Fruit fly (Drosophila melanogaster) whole organism, embryonic: ENCODE data around the gene CHOp24.

Experiments used
- Antp ChIP-seq: fragments of 200-800 bp; sonication (Bioruptor generic); optimal IDR thresholded peaks from 3 replicates; lab custom pipeline; 2016; ENCODE audit warnings: missing biosample characterization, missing genetic modification characterization
- Atf6 ChIP-seq: fragments of 200-800 bp; sonication (Bioruptor generic); IDR thresholded peaks from 2 replicates; pipeline ENCODE4 v1.3.6; 2022; ENCODE audit warnings: missing biosample characterization, missing genetic modification characterization
- BtbVII ChIP-seq: fragments of 200-800 bp; sonication (Bioruptor generic); optimal IDR thresholded peaks from 3 replicates; lab custom pipeline; 2017; ENCODE audit warnings: missing biosample characterization, mild to moderate bottlenecking, missing genetic modification characterization
- CG10147 ChIP-seq: fragments of 200-800 bp; sonication (Bioruptor generic); optimal IDR thresholded peaks from 2 replicates; lab custom pipeline; 2019; ENCODE audit warnings: missing biosample characterization, mild to moderate bottlenecking, missing genetic modification characterization, moderate library complexity
- CG10274 ChIP-seq: fragments of 200-800 bp; sonication (Bioruptor generic); optimal IDR thresholded peaks from 3 replicates; lab custom pipeline; 2017; ENCODE audit warnings: missing biosample characterization, mild to moderate bottlenecking, missing genetic modification characterization
- CG10462 ChIP-seq: fragments of 200-800 bp; sonication (Bioruptor generic); optimal IDR thresholded peaks from 2 replicates; lab custom pipeline; 2016; ENCODE audit warnings: missing biosample characterization, missing genetic modification characterization
- CG13894 ChIP-seq: fragments of 200-800 bp; sonication (Bioruptor generic); optimal IDR thresholded peaks from 3 replicates; lab custom pipeline; 2018; ENCODE audit warnings: missing biosample characterization, mild to moderate bottlenecking, missing genetic modification characterization, moderate library complexity
- CG15073 ChIP-seq: fragments of 200-800 bp; sonication (Bioruptor generic); optimal IDR thresholded peaks from 2 replicates; lab custom pipeline; 2016; ENCODE audit warnings: missing biosample characterization, missing genetic modification characterization
- CG4707 ChIP-seq: fragments of 200-800 bp; sonication (Bioruptor generic); optimal IDR thresholded peaks from 2 replicates; lab custom pipeline; 2018; ENCODE audit warnings: missing biosample characterization, mild to moderate bottlenecking, missing genetic modification characterization, moderate library complexity
- CG6175 ChIP-seq: fragments of 200-800 bp; sonication (Bioruptor generic); IDR thresholded peaks from 3 replicates; pipeline ENCODE4 v1.3.6; 2022; ENCODE audit warnings: missing biosample characterization, missing genetic modification characterization
- CG6854 ChIP-seq: fragments of 200-800 bp; sonication (Bioruptor generic); optimal IDR thresholded peaks from 3 replicates; lab custom pipeline; 2017; ENCODE audit warnings: missing biosample characterization, mild to moderate bottlenecking, missing genetic modification characterization
- CG8290 ChIP-seq, 3 experiments: fragments of 200-800 bp; sonication (Bioruptor generic); optimal IDR thresholded peaks; 2 replicates each; lab custom pipeline; 2016 to 2019; ENCODE audit warnings: missing biosample characterization in 3 of 3, missing genetic modification characterization in 3 of 3, mild to moderate bottlenecking in 2 of 3, moderate library complexity in 1 of 3
- CG8388 ChIP-seq: fragments of 200-800 bp; sonication (Bioruptor generic); optimal IDR thresholded peaks from 2 replicates; lab custom pipeline; 2019; ENCODE audit warnings: missing biosample characterization, mild to moderate bottlenecking, missing genetic modification characterization, moderate library complexity
- CG9437 ChIP-seq: fragments of 200-800 bp; sonication (Bioruptor generic); optimal IDR thresholded peaks from 2 replicates; lab custom pipeline; 2018; ENCODE audit warnings: missing biosample characterization, mild to moderate bottlenecking, missing genetic modification characterization
- CG9817 ChIP-seq: fragments of 200-800 bp; sonication (Bioruptor generic); optimal IDR thresholded peaks from 2 replicates; lab custom pipeline; 2018; ENCODE audit warnings: missing biosample characterization, mild to moderate bottlenecking, missing genetic modification characterization, moderate library complexity
- Chrac-16 ChIP-seq: fragments of 200-800 bp; sonication (Bioruptor generic); optimal IDR thresholded peaks from 3 replicates; lab custom pipeline; 2016; ENCODE audit warnings: missing biosample characterization, missing genetic modification characterization
- Deaf1 ChIP-seq: fragments of 200-800 bp; optimal IDR thresholded peaks from 3 replicates; lab custom pipeline; 2019; ENCODE audit warnings: missing biosample characterization, mild to moderate bottlenecking, missing genetic modification characterization, moderate library complexity
- Dek ChIP-seq: fragments of 200-800 bp; sonication (Bioruptor generic); optimal IDR thresholded peaks from 3 replicates; lab custom pipeline; 2019; ENCODE audit warnings: missing biosample characterization, mild to moderate bottlenecking, missing genetic modification characterization, moderate library complexity
- Dref ChIP-seq: fragments of 200-800 bp; sonication (Bioruptor generic); IDR thresholded peaks from 2 replicates; pipeline ENCODE4 v1.3.6; 2022; ENCODE audit warnings: missing biosample characterization, missing genetic modification characterization
- Ets97D ChIP-seq: fragments of 200-800 bp; sonication (Bioruptor generic); optimal IDR thresholded peaks from 3 replicates; lab custom pipeline; 2016; ENCODE audit warnings: missing biosample characterization, missing genetic modification characterization
- Jarid2 ChIP-seq: fragments of 200-800 bp; sonication (Bioruptor generic); optimal IDR thresholded peaks from 3 replicates; lab custom pipeline; 2017; ENCODE audit warnings: mild to moderate bottlenecking, missing biosample characterization, missing genetic modification reagents, missing genetic modification characterization
- Lpt ChIP-seq: fragments of >200 bp; optimal IDR thresholded peaks from 2 replicates; lab custom pipeline; 2018; ENCODE audit warnings: missing biosample characterization, missing genetic modification characterization
- MBD-R2 ChIP-seq: fragments of 200-800 bp; sonication (Bioruptor generic); IDR thresholded peaks from 2 replicates; pipeline ENCODE4 v1.3.6; 2022; ENCODE audit warnings: missing biosample characterization, missing genetic modification characterization
- Nf-YA ChIP-seq: fragments of 200-800 bp; sonication (Bioruptor generic); IDR thresholded peaks from 2 replicates; pipeline ENCODE4 v1.3.6; 2022; ENCODE audit warnings: missing biosample characterization, missing genetic modification characterization
- Sox100B ChIP-seq: fragments of 200-800 bp; sonication (Bioruptor generic); optimal IDR thresholded peaks from 3 replicates; lab custom pipeline; 2018; ENCODE audit warnings: missing biosample characterization, mild to moderate bottlenecking, missing genetic modification characterization
- Tbp ChIP-seq: fragments of >200 bp; optimal IDR thresholded peaks from 2 replicates; lab custom pipeline; 2018; ENCODE audit warnings: missing biosample characterization, missing genetic modification characterization
- ara ChIP-seq: fragments of 200-800 bp; sonication (Bioruptor generic); IDR thresholded peaks from 2 replicates; pipeline ENCODE4 v1.3.6; 2022; ENCODE audit warnings: missing biosample characterization, missing genetic modification characterization
- cas ChIP-seq: fragments of 200-800 bp; sonication (Bioruptor generic); IDR thresholded peaks from 2 replicates; pipeline ENCODE4 v1.3.6; 2022; ENCODE audit warnings: missing biosample characterization, missing genetic modification characterization
- cato ChIP-seq: fragments of 200-800 bp; sonication (Bioruptor generic); optimal IDR thresholded peaks from 2 replicates; lab custom pipeline; 2016; ENCODE audit warnings: missing biosample characterization, missing genetic modification characterization, borderline replicate concordance
- dimm ChIP-seq: fragments of 200-800 bp; sonication (Bioruptor generic); IDR thresholded peaks from 2 replicates; pipeline ENCODE4 v1.3.6; 2022; ENCODE audit warnings: missing biosample characterization, missing genetic modification characterization
- dmrt99B ChIP-seq: fragments of 200-800 bp; sonication (Bioruptor generic); optimal IDR thresholded peaks from 2 replicates; lab custom pipeline; 2018; ENCODE audit warnings: missing biosample characterization, mild to moderate bottlenecking, missing genetic modification characterization, moderate library complexity
- eve ChIP-seq, 2 experiments: fragments of >200 bp; optimal IDR thresholded peaks; 2 replicates each; lab custom pipeline; 2017; ENCODE audit warnings: missing biosample characterization in 2 of 2, missing genetic modification characterization in 2 of 2
- exex ChIP-seq: fragments of 200-800 bp; sonication (Bioruptor generic); optimal IDR thresholded peaks from 4 replicates; lab custom pipeline; 2018; ENCODE audit warnings: missing biosample characterization, mild to moderate bottlenecking, missing genetic modification characterization, moderate library complexity
- fd96Cb ChIP-seq: fragments of 200-800 bp; sonication (Bioruptor generic); optimal IDR thresholded peaks from 2 replicates; lab custom pipeline; 2018; ENCODE audit warnings: missing biosample characterization, mild to moderate bottlenecking, missing genetic modification characterization, moderate library complexity
- fu2 ChIP-seq: fragments of 200-800 bp; sonication (Bioruptor generic); optimal IDR thresholded peaks from 2 replicates; lab custom pipeline; 2016; ENCODE audit warnings: missing biosample characterization, missing genetic modification characterization
- gce ChIP-seq: fragments of 200-800 bp; sonication (Bioruptor generic); IDR thresholded peaks from 3 replicates; pipeline ENCODE4 v1.3.6; 2022; ENCODE audit warnings: missing biosample characterization, missing genetic modification characterization
- gem ChIP-seq: fragments of 200-800 bp; sonication (Bioruptor generic); optimal IDR thresholded peaks from 2 replicates; lab custom pipeline; 2019; ENCODE audit warnings: missing biosample characterization, mild to moderate bottlenecking, missing genetic modification characterization, moderate library complexity
- gro ChIP-seq: fragments of 200-800 bp; sonication (Bioruptor generic); optimal IDR thresholded peaks from 2 replicates; lab custom pipeline; 2016; ENCODE audit warnings: missing biosample characterization, missing genetic modification characterization
- lola ChIP-seq, 3 experiments: fragments of >200 bp in 2 of 3; fragments of 200-800 bp in 1 of 3; sonication (Bioruptor generic) in 1 of 3; optimal IDR thresholded peaks; 2 replicates each; lab custom pipeline; 2017 to 2019; ENCODE audit warnings: missing biosample characterization in 3 of 3, missing genetic modification characterization in 3 of 3, mild to moderate bottlenecking in 1 of 3, moderate library complexity in 1 of 3
- lov ChIP-seq, 2 experiments: fragments of 200-800 bp in 1 of 2; fragments of >200 bp in 1 of 2; sonication (Bioruptor generic) in 1 of 2; IDR thresholded peaks in 1 of 2; optimal IDR thresholded peaks in 1 of 2; 2 replicates in 1 of 2; 3 replicates in 1 of 2; pipeline versions ENCODE4 v1.3.6 to Lab custom; 2017 to 2022; ENCODE audit warnings: missing biosample characterization in 1 of 2, missing genetic modification characterization in 1 of 2
- maf-S ChIP-seq: fragments of 200-800 bp; sonication (Bioruptor generic); optimal IDR thresholded peaks from 2 replicates; lab custom pipeline; 2016; ENCODE audit warnings: missing biosample characterization, missing genetic modification characterization
- mirr ChIP-seq: fragments of 200-800 bp; sonication (Bioruptor generic); optimal IDR thresholded peaks from 3 replicates; lab custom pipeline; 2018; ENCODE audit warnings: missing biosample characterization, mild to moderate bottlenecking, missing genetic modification characterization
- nau ChIP-seq: fragments of 200-800 bp; sonication (Bioruptor generic); optimal IDR thresholded peaks from 3 replicates; lab custom pipeline; 2017; ENCODE audit warnings: missing biosample characterization, mild to moderate bottlenecking, missing genetic modification characterization, missing genetic modification reagents
- odd ChIP-seq: fragments of 200-800 bp; sonication (Bioruptor generic); optimal IDR thresholded peaks from 2 replicates; lab custom pipeline; 2017; ENCODE audit warnings: missing biosample characterization, mild to moderate bottlenecking, missing genetic modification characterization
- pnt ChIP-seq: fragments of 200-800 bp; sonication (Bioruptor generic); optimal IDR thresholded peaks from 3 replicates; lab custom pipeline; 2016; ENCODE audit warnings: missing biosample characterization, missing genetic modification characterization
- scrt ChIP-seq: fragments of 200-800 bp; sonication (Bioruptor generic); optimal IDR thresholded peaks from 2 replicates; lab custom pipeline; 2018; ENCODE audit warnings: missing biosample characterization, mild to moderate bottlenecking, missing genetic modification characterization, moderate library complexity
- sens-2 ChIP-seq: fragments of 200-800 bp; sonication (Bioruptor generic); IDR thresholded peaks from 2 replicates; pipeline ENCODE4 v1.3.6; 2022; ENCODE audit warnings: missing biosample characterization, missing genetic modification characterization
- sug ChIP-seq: fragments of 200-800 bp; optimal IDR thresholded peaks from 2 replicates; lab custom pipeline; 2019; ENCODE audit warnings: missing biosample characterization, mild to moderate bottlenecking, missing genetic modification characterization, moderate library complexity
- trem ChIP-seq: fragments of 200-800 bp; optimal IDR thresholded peaks from 3 replicates; lab custom pipeline; 2019; ENCODE audit warnings: missing biosample characterization, mild to moderate bottlenecking, missing genetic modification characterization, moderate library complexity
- unc-4 ChIP-seq: fragments of 200-800 bp; sonication (Bioruptor generic); IDR thresholded peaks from 2 replicates; pipeline ENCODE4 v1.3.6; 2022; ENCODE audit warnings: missing biosample characterization, missing genetic modification characterization; ENCODE audit not compliant: partially characterized antibody
- z ChIP-seq: fragments of 200-800 bp; sonication (Bioruptor generic); IDR thresholded peaks from 3 replicates; pipeline ENCODE4 v1.3.6; 2022; ENCODE audit warnings: missing biosample characterization, missing genetic modification characterization

CHOp24 gene

DNA sequence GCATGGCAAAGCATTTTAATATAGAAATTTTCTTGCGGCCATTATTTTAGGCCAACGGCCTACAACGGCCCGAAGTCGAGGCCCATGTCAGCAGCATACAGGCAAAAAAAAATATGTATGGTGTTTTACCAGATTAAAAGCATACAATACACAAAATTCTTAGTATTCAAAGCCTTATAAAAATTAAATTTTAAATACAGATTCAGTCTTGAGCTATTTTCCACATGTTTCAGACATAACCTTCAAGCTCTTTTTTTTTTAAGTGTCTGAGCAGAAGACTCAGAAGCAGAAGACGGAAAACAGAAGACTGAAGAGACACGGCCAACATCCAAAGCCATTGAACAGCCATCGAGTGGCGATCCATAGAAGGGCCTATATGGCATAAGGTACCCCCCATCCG is 41.1 kb downstream of the CHOp24 start (continued):
- TF ChIP-seq Atf6 (no peak), CG4707 (GFP tag; lab: Kevin White, UChicago) (no peak), CG10274 (no peak), fu2 (GFP tag; lab: Kevin White, UChicago) (no peak), dmrt99B (tag; lab: Kevin White, UChicago) (peak; percentile 45), maf-S (no peak), nau (GFP tag; lab: Kevin White, UChicago) (no peak), CG6175 (GFP tag; lab: Robert Waterston, UW) (no peak), pnt (GFP tag; lab: Kevin White, UChicago) (peak; percentile 22), Sox100B (GFP tag; lab: Kevin White, UChicago) (peak; percentile 33), Tbp (GFP tag; lab: Kevin White, UChicago) (no peak), MBD-R2 (GFP tag; lab: Robert Waterston, UW) (no peak), Ets97D (GFP tag; lab: Kevin White, UChicago) (no peak), Antp (GFP tag; lab: Kevin White, UChicago) (peak; percentile 1), lov (optimal IDR thresholded peaks at IDR 0.05; lab: Kevin White, UChicago) (no peak), lov (GFP tag; IDR thresholded peaks at IDR 0.05; lab: Robert Waterston, UW) (no peak), fd96Cb (tag; lab: Kevin White, UChicago) (peak; percentile 58), scrt (no peak), cas (no peak), Dek (tag; lab: Kevin White, UChicago) (no peak), Dref (GFP tag; lab: Robert Waterston, UW) (no peak), CG9817 (tag; lab: Kevin White, UChicago) (no peak), CG6854 (GFP tag; lab: Kevin White, UChicago) (no peak), Lpt (GFP tag; lab: Kevin White, UChicago) (no peak), eve (GFP tag; optimal IDR thresholded peaks at IDR 0.05; lab: Kevin White, UChicago) (no peak), odd (GFP tag; lab: Kevin White, UChicago) (no peak), trem (tag; lab: Kevin White, UChicago) (no peak), sug (tag; lab: Kevin White, UChicago) (no peak), BtbVII (GFP tag; lab: Kevin White, UChicago) (no peak), lola (GFP tag; optimal IDR thresholded peaks at IDR 0.05; lab: Kevin White, UChicago) (peak in 1 of 3 experiments; percentile 76), CG10462 (GFP tag; lab: Kevin White, UChicago) (no peak), Chrac-16 (GFP tag; lab: Kevin White, UChicago) (peak; percentile 30), CG9437 (GFP tag; lab: Kevin White, UChicago) (no peak), CG15073 (GFP tag; lab: Kevin White, UChicago) (no peak), exex (tag; lab: Kevin White, UChicago) (no peak), Jarid2 (GFP tag; lab: Kevin White, UChicago) (no peak), CG10147 (no peak), gro (GFP tag; lab: Kevin White, UChicago) (no peak), gce (GFP tag; lab: Robert Waterston, UW) (no peak), mirr (GFP tag; lab: Kevin White, UChicago) (no peak), CG8290 (GFP tag; optimal IDR thresholded peaks at IDR 0.05; lab: Kevin White, UChicago) (no peak), CG8290 (tag; optimal IDR thresholded peaks at IDR 0.05; lab: Kevin White, UChicago) (no peak), z (GFP tag; lab: Robert Waterston, UW) (no peak), CG13894 (tag; lab: Kevin White, UChicago) (no peak), CG8388 (peak; percentile 51), unc-4 (GFP tag; lab: Robert Waterston, UW) (no peak), Deaf1 (tag; lab: Kevin White, UChicago) (no peak), dimm (GFP tag; lab: Robert Waterston, UW) (no peak), Nf-YA (no peak), gem (peak; percentile 70), ara (GFP tag; lab: Robert Waterston, UW) (peak; percentile 66), cato (GFP tag; lab: Kevin White, UChicago) (peak; percentile 12), sens-2 (GFP tag; lab: Robert Waterston, UW) (no peak)
